Fruit fly (Drosophila melanogaster) whole organism, pupa: ENCODE results near the gene Bap111.
A peak's percentile ranks its signal among the peaks of the same experiment; 100 is the strongest.

Source experiments
- CG10348 ChIP-seq: fragments of 200-800 bp; sonication (Bioruptor generic); IDR thresholded peaks from 2 replicates; pipeline ENCODE4 v1.3.6; 2022; ENCODE audit warnings: missing biosample characterization, missing genetic modification characterization
- CG12605 ChIP-seq: fragments of 200-800 bp; sonication (Bioruptor generic); IDR thresholded peaks from 2 replicates; pipeline ENCODE4 v1.3.6; 2022; ENCODE audit warnings: missing biosample characterization, missing genetic modification characterization
- CG13204 ChIP-seq: fragments of 200-800 bp; sonication (Bioruptor generic); optimal IDR thresholded peaks from 2 replicates; lab custom pipeline; 2018; ENCODE audit warnings: missing biosample characterization, mild to moderate bottlenecking, missing genetic modification characterization, moderate library complexity
- CG14655 ChIP-seq: fragments of 200-800 bp; sonication (Bioruptor generic); optimal IDR thresholded peaks from 3 replicates; lab custom pipeline; 2017; ENCODE audit warnings: mild to moderate bottlenecking, missing biosample characterization, missing genetic modification reagents, missing genetic modification characterization
- CG15710 ChIP-seq: fragments of 200-800 bp; sonication (Bioruptor generic); optimal IDR thresholded peaks from 2 replicates; lab custom pipeline; 2018; ENCODE audit warnings: missing biosample characterization, mild to moderate bottlenecking, missing genetic modification characterization, moderate library complexity
- CG17806 ChIP-seq: fragments of 200-800 bp; sonication (Bioruptor generic); optimal IDR thresholded peaks from 2 replicates; lab custom pipeline; 2018; ENCODE audit warnings: missing biosample characterization, mild to moderate bottlenecking, missing genetic modification characterization, moderate library complexity
- CG32121 ChIP-seq: fragments of 200-800 bp; sonication (Bioruptor generic); IDR thresholded peaks from 2 replicates; pipeline ENCODE4 v1.3.6; 2022; ENCODE audit warnings: missing biosample characterization, missing genetic modification characterization
- CG34367 ChIP-seq: fragments of 200-800 bp; sonication (Bioruptor generic); optimal IDR thresholded peaks from 2 replicates; lab custom pipeline; 2018; ENCODE audit warnings: missing biosample characterization, mild to moderate bottlenecking, missing genetic modification characterization
- CG4496 ChIP-seq: fragments of 200-800 bp; sonication (Bioruptor generic); IDR thresholded peaks from 3 replicates; pipeline ENCODE4 v1.3.6; 2022; ENCODE audit warnings: missing biosample characterization, missing genetic modification characterization
- CG8159 ChIP-seq: fragments of 200-800 bp; sonication (Bioruptor generic); optimal IDR thresholded peaks from 3 replicates; lab custom pipeline; 2018; ENCODE audit warnings: missing biosample characterization, mild to moderate bottlenecking, missing genetic modification characterization, moderate library complexity
- CG8301 ChIP-seq: fragments of 200-800 bp; sonication (Bioruptor generic); optimal IDR thresholded peaks from 2 replicates; lab custom pipeline; 2018; ENCODE audit warnings: missing biosample characterization, mild to moderate bottlenecking, missing genetic modification characterization
- CG9948 ChIP-seq: fragments of 200-800 bp; sonication (Bioruptor generic); optimal IDR thresholded peaks from 2 replicates; lab custom pipeline; 2018; ENCODE audit warnings: missing biosample characterization, mild to moderate bottlenecking, missing genetic modification characterization, moderate library complexity
- D1 ChIP-seq: fragments of 200-800 bp; sonication (Bioruptor generic); optimal IDR thresholded peaks from 2 replicates; lab custom pipeline; 2018; ENCODE audit warnings: missing biosample characterization, mild to moderate bottlenecking, missing genetic modification characterization, moderate library complexity
- EcR ChIP-seq: fragments of 200-800 bp; sonication (Bioruptor generic); optimal IDR thresholded peaks from 3 replicates; lab custom pipeline; 2019; ENCODE audit warnings: missing biosample characterization, missing genetic modification characterization, mild to moderate bottlenecking, moderate library complexity, missing genetic modification reagents
- Ets98B ChIP-seq: fragments of 200-800 bp; sonication (Bioruptor generic); IDR thresholded peaks from 2 replicates; pipeline ENCODE4 v1.3.6; 2022; ENCODE audit warnings: missing biosample characterization, missing genetic modification characterization
- Pif1A ChIP-seq: fragments of 200-800 bp; sonication (Bioruptor generic); optimal IDR thresholded peaks from 3 replicates; lab custom pipeline; 2016; ENCODE audit warnings: missing biosample characterization, missing genetic modification characterization
- Pif1B ChIP-seq: fragments of 200-800 bp; sonication (Bioruptor generic); optimal IDR thresholded peaks from 3 replicates; lab custom pipeline; 2016; ENCODE audit warnings: missing biosample characterization, missing genetic modification characterization
- fd96Ca ChIP-seq: fragments of 200-800 bp; sonication (Bioruptor generic); IDR thresholded peaks from 3 replicates; pipeline ENCODE4 v1.3.6; 2022; ENCODE audit warnings: missing biosample characterization, missing genetic modification characterization
- gl ChIP-seq: fragments of 200-800 bp; sonication (Bioruptor generic); optimal IDR thresholded peaks from 2 replicates; lab custom pipeline; 2018; ENCODE audit warnings: missing biosample characterization, mild to moderate bottlenecking, missing genetic modification characterization
- rn ChIP-seq: fragments of 200-800 bp; sonication (Bioruptor generic); IDR thresholded peaks from 2 replicates; pipeline ENCODE4 v1.3.6; 2022; ENCODE audit warnings: missing biosample characterization, missing genetic modification characterization

Bap111 gene

dm6 chrX:9148989-9149522, at the start of gene Bap111, which contains the start of gene fh:
Bap111 (plus strand) TSS chrX:9149309.
fh (minus strand) TSS chrX:9149071.
- TF ChIP-seq CG9948 (tag; lab: Kevin White, UChicago) (no peak), CG8159 (tag; lab: Kevin White, UChicago) (peak; percentile 7)
- TF ChIP-seq, all 21 proteins: peak for 1

- TF ChIP-seq CG9948 (tag; lab: Kevin White, UChicago) (no peak), CG13204 (GFP tag; lab: Kevin White, UChicago) (no peak), CG8301 (no peak), CG15710 (tag; lab: Kevin White, UChicago) (no peak), Ets98B (GFP tag; lab: Robert Waterston, UW) (no peak), gl (tag; lab: Kevin White, UChicago) (no peak), CG14655 (no peak)
Observed at dm6 chrX:9102125-9102524, 47.0 kb upstream of the Bap111 start.

- no peak for TF ChIP-seq CG8159 (tag; lab: Kevin White, UChicago)
- no peak for TF ChIP-seq CG15710 (tag; lab: Kevin White, UChicago)
- TF ChIP-seq Pif1A (GFP tag; lab: Kevin White, UChicago), result no peak
- no peak for TF ChIP-seq CG12605 (GFP tag; lab: Robert Waterston, UW)
- TF ChIP-seq gl (tag; lab: Kevin White, UChicago), result no peak
- TF ChIP-seq EcR (GFP tag; lab: Kevin White, UChicago), result no peak
- no peak for TF ChIP-seq rn (GFP tag; lab: Robert Waterston, UW)
- TF ChIP-seq CG4496 (GFP tag; lab: Robert Waterston, UW), result no peak
Observed at dm6 chrX:9103308-9104185, 45.6 kb upstream of the Bap111 start, which contains the start of gene CG7766. CG7766 (minus strand) TSS chrX:9103739.

- TF ChIP-seq CG8301 (no peak), CG4496 (GFP tag; lab: Robert Waterston, UW) (peak; percentile 28; the same call in 1 of the 3 replicates)
Observed at dm6 chrX:9106212-9106774, 42.8 kb upstream of the Bap111 start, which contains the start of gene Bx42. Bx42 (minus strand) TSS chrX:9106604.

dm6 chrX:9106775-9107283, 42.3 kb upstream of the Bap111 start, which contains the start of gene Arfrp1:
Arfrp1 (plus strand) TSS chrX:9107069.
- TF ChIP-seq CG9948 (tag; lab: Kevin White, UChicago) (peak; percentile 0), Ets98B (GFP tag; lab: Robert Waterston, UW) (0 out of 2 replicates have a peak, but pooled peaks have one; percentile 5), fd96Ca (0 out of 3 replicates have a peak, but pooled peaks have one; percentile 24), CG17806 (tag; lab: Kevin White, UChicago) (no peak), CG4496 (GFP tag; lab: Robert Waterston, UW) (peak; percentile 6; the same call in 1 of the 3 replicates)

dm6 chrX:9108387-9108786, 40.7 kb upstream of the Bap111 start, which contains the start of gene AP-1gamma:
AP-1gamma (plus strand) TSS chrX:9108691.
- no peak for TF ChIP-seq CG10348 (GFP tag; lab: Robert Waterston, UW)
- no peak for TF ChIP-seq EcR (GFP tag; lab: Kevin White, UChicago)
- no peak for TF ChIP-seq CG9948 (tag; lab: Kevin White, UChicago)
- TF ChIP-seq Ets98B (GFP tag; lab: Robert Waterston, UW), result no peak
- no peak for TF ChIP-seq CG13204 (GFP tag; lab: Kevin White, UChicago)
- TF ChIP-seq Pif1B (GFP tag; lab: Kevin White, UChicago), result no peak
- TF ChIP-seq CG17806 (tag; lab: Kevin White, UChicago), result no peak
- no peak for TF ChIP-seq CG32121
- no peak for TF ChIP-seq CG8159 (tag; lab: Kevin White, UChicago)
- TF ChIP-seq CG4496 (GFP tag; lab: Robert Waterston, UW), result no peak
- no peak for TF ChIP-seq D1 (tag; lab: Kevin White, UChicago)
- TF ChIP-seq rn (GFP tag; lab: Robert Waterston, UW), result no peak
- TF ChIP-seq CG14655, result no peak
- no peak for TF ChIP-seq CG34367 (tag; lab: Kevin White, UChicago)
- no peak for TF ChIP-seq CG8301
- no peak for TF ChIP-seq fd96Ca
- TF ChIP-seq Pif1A (GFP tag; lab: Kevin White, UChicago), result no peak
- TF ChIP-seq CG12605 (GFP tag; lab: Robert Waterston, UW), result no peak
